Worm (Caenorhabditis elegans) whole organism, mixed stage, embryonic: ENCODE measurements around the gene nlp-51.

Experiments used
- blmp-1 ChIP-seq: fragments of 150-350 bp; optimal IDR thresholded peaks from 2 replicates; lab custom pipeline; 2014; ENCODE audit warnings: missing biosample characterization, missing genetic modification characterization
- ceh-39 ChIP-seq: fragments of 150-350 bp; optimal IDR thresholded peaks from 2 replicates; lab custom pipeline; 2014; ENCODE audit warnings: missing biosample characterization, missing genetic modification characterization
- ceh-43 ChIP-seq: fragments of 200-800 bp; sonication (Bioruptor generic); optimal IDR thresholded peaks from 2 replicates; lab custom pipeline; 2018; ENCODE audit warnings: mild to moderate bottlenecking, missing genetic modification characterization, moderate library complexity, missing compliant biosample characterization
- hlh-1 ChIP-seq: fragments of 150-350 bp; optimal IDR thresholded peaks from 2 replicates; lab custom pipeline; 2014; ENCODE audit warnings: missing biosample characterization, missing genetic modification reagents, missing genetic modification characterization
- lin-13 ChIP-seq: fragments of 150-350 bp; optimal IDR thresholded peaks from 2 replicates; lab custom pipeline; 2014; ENCODE audit warnings: missing biosample characterization, missing genetic modification characterization
- lsy-2 ChIP-seq: fragments of 150-350 bp; optimal IDR thresholded peaks from 2 replicates; lab custom pipeline; 2014; ENCODE audit warnings: missing biosample characterization, missing genetic modification characterization
- mep-1 ChIP-seq: fragments of 150-350 bp; optimal IDR thresholded peaks from 2 replicates; lab custom pipeline; 2017; ENCODE audit warnings: missing biosample characterization, missing genetic modification reagents, missing genetic modification characterization, inconsistent platforms
- nhr-12 ChIP-seq: fragments of 150-350 bp; optimal IDR thresholded peaks from 2 replicates; lab custom pipeline; 2014; ENCODE audit warnings: missing biosample characterization, missing genetic modification characterization
- nhr-237 ChIP-seq: fragments of 150-350 bp; optimal IDR thresholded peaks from 2 replicates; lab custom pipeline; 2014; ENCODE audit warnings: missing biosample characterization, missing genetic modification characterization
- nhr-76 ChIP-seq: sonication (generic microtip); optimal IDR thresholded peaks from 2 replicates; lab custom pipeline; 2017; ENCODE audit warnings: missing biosample characterization, missing genetic modification characterization
- snpc-4 ChIP-seq: fragments of 150-350 bp; optimal IDR thresholded peaks from 2 replicates; lab custom pipeline; 2014; ENCODE audit warnings: missing biosample characterization, missing genetic modification characterization
- unc-62 ChIP-seq: fragments of 150-350 bp; optimal IDR thresholded peaks from 2 replicates; lab custom pipeline; 2014; ENCODE audit warnings: missing biosample characterization, missing genetic modification reagents, missing genetic modification characterization
- ztf-11 ChIP-seq: fragments of 150-350 bp; optimal IDR thresholded peaks from 2 replicates; lab custom pipeline; 2014; ENCODE audit warnings: missing biosample characterization, missing genetic modification characterization

- TF ChIP-seq ztf-11: no peak
- no peak for TF ChIP-seq mep-1 (tag; lab: Kevin White, UChicago)
- TF ChIP-seq nhr-76: no peak
- no peak for TF ChIP-seq hlh-1
- no peak for TF ChIP-seq ceh-39 (tag; lab: Kevin White, UChicago)
- no peak for TF ChIP-seq snpc-4 (tag; lab: Kevin White, UChicago)
- TF ChIP-seq ceh-43 (GFP tag; lab: Kevin White, UChicago): no peak
- TF ChIP-seq nhr-237: no peak
- no peak for TF ChIP-seq lsy-2 (tag; lab: Kevin White, UChicago)
- no peak for TF ChIP-seq lin-13
- TF ChIP-seq nhr-12 (tag; lab: Kevin White, UChicago): no peak
- TF ChIP-seq blmp-1 (tag; lab: Kevin White, UChicago): no peak
- TF ChIP-seq unc-62: no peak
Observed at ce11 chrII:11339507-11339906, 20.0 kb upstream of the nlp-51 start, which contains the start of gene rmd-3.
